Worm (Caenorhabditis elegans) whole organism, L4/young adult: ENCODE results near the gene zig-2.

Experiments used
- W03F9.2 ChIP-seq: fragments of 150-350 bp; optimal IDR thresholded peaks from 2 replicates; lab custom pipeline; 2014; ENCODE audit warnings: missing biosample characterization, missing genetic modification characterization
- dao-5 ChIP-seq: sonication (generic microtip); optimal IDR thresholded peaks from 2 replicates; lab custom pipeline; 2016; ENCODE audit warnings: missing genotype, missing genetic modification characterization, moderate library complexity, missing compliant biosample characterization
- him-1 ChIP-seq: sonication (generic microtip); optimal IDR thresholded peaks from 2 replicates; lab custom pipeline; 2016; ENCODE audit warnings: missing genotype, missing genetic modification reagents, missing genetic modification characterization, missing compliant biosample characterization

DNA sequence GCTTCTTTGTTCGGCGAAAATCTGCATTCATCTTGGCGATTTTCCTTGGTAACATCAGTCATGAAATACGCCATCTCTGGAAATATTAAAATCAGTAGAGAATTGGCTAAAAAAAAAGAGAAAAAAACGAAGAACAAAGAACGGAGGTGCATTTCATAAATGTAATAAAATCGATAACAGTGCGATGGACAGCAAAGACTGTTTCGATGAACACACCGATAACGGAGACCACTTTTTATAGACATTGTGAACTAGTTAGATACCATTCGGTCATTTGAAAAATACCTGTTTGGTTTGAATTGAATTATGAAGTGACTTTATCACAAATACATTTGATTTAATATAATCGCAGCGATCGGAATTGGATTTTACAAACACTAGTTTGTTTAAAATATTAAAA, 11.6 kb upstream of the zig-2 start, which contains the start of gene F42F12.4:
- TF ChIP-seq him-1 (tag; lab: Kevin White, UChicago): no peak
- no peak for TF ChIP-seq W03F9.2 (tag; lab: Kevin White, UChicago)
- TF ChIP-seq dao-5: no peak
